Fruit fly (Drosophila melanogaster): ENCODE measurements around the gene aus.

Gene aus

DNA sequence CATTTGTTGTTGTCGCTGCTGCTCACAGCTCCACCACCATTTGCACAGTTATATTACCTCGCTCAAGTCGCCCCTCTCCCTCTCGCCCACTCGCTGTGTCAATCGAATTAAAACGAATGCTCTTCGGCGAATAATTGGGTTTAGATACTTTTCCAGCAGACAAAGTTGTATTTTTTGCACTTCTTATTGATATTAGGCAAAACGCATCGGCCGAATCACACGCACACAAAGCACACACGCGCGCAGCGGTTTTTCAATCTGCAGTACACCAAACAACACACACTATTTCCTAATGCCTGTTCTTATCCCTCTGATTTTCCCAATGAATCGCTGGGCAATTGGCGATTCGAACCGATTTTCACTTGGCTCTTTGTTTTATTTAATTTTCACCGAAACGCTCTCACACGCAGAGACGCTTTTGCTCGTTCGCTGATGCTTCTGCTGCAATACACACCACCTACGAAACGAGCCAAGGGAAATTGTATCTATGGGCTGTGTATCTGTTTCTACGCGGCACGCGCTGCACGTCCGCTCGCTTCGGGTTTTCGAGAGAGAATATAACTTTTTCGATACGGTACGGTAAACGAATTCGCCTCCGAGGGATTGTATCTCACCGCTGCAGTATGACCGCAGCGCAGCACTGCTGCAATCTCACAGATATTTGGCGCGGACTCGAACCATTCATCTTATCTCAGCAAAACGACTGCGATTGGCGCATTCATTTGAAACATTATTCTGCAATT lies at the start of gene aus:
TSS of gene aus (minus strand) at position 563 of the 743 bp plus-strand sequence.
- TF ChIP-seq usp (GFP tag; optimal IDR thresholded peaks at IDR 0.05) (no peak), pan (optimal IDR thresholded peaks at IDR 0.05) (no peak), CG8478 (optimal IDR thresholded peaks at IDR 0.05) (no peak), Dll (optimal IDR thresholded peaks at IDR 0.05) (no peak), psq (optimal IDR thresholded peaks at IDR 0.05) (no peak), EcR (GFP tag; optimal IDR thresholded peaks at IDR 0.05) (no peak)

DNA sequence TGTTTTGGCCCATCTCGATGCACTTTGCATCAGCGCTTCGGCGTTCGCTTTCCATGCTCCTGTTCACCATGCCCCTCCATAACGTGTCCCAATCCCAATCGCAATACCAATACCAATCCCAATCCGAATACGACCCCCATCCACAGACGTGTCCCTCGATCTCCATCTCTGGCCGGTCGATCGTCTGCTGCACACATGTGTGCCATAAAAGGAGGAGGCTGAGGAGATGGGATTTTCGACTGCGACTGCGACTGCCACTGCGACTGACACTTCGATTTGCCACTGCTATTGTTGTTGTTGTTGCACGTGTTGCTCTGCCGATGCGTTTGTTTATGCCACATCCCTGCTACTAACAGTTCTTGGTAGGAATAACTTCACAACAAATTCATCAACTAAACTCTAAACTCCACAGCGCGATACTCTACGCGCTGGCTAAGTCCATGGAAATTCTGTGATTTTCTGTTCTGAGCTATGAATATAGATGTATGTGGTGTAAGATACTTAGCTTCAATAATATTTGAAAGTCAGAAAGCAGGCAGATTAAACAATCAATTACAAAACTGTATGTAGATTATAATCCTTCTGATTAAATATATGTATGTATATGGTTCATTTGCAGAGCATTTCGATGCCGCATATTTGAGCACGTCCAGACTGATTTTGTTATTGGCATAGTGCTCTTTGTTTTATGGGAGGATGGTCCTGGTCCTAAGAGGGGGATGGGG lies 43.8 kb upstream of the aus start:
- TF ChIP-seq Dll (optimal IDR thresholded peaks at IDR 0.05) (no peak), CG8478 (optimal IDR thresholded peaks at IDR 0.05) (no peak), EcR (GFP tag; optimal IDR thresholded peaks at IDR 0.05) (no peak), psq (optimal IDR thresholded peaks at IDR 0.05) (no peak), pan (optimal IDR thresholded peaks at IDR 0.05) (no peak), usp (GFP tag; optimal IDR thresholded peaks at IDR 0.05) (no peak)

dm6 chr3R:21392221-21392620 lies 42.8 kb upstream of the aus start:
- TF ChIP-seq usp (GFP tag; optimal IDR thresholded peaks at IDR 0.05): no peak
- no peak for TF ChIP-seq pan (optimal IDR thresholded peaks at IDR 0.05)
- no peak for TF ChIP-seq psq (optimal IDR thresholded peaks at IDR 0.05)
- TF ChIP-seq Dll (optimal IDR thresholded peaks at IDR 0.05): no peak
- no peak for TF ChIP-seq CG8478 (optimal IDR thresholded peaks at IDR 0.05)
- no peak for TF ChIP-seq EcR (GFP tag; optimal IDR thresholded peaks at IDR 0.05)

dm6 chr3R:21390959-21391358 lies 41.6 kb upstream of the aus start:
- TF ChIP-seq pan (optimal IDR thresholded peaks at IDR 0.05) (no peak), EcR (GFP tag; optimal IDR thresholded peaks at IDR 0.05) (no peak)

DNA sequence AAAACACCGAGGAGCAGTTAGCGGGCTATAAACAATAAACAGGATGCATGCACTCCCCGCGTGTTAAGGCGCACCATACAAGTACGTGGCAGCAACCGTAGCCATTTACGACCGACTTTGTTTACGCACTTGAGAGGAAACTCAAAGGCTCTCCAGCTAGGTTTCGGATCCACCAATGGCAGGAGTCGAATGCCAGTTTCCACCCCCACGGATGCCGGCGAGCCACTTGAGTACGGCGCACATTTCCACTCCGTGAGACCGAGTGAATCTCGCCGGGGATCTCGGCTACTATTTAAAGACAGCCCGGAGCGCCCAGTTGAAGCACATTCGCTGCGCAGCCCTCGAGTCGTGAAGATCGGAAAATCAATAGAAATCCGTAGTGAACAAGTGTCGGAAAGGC lies 39.2 kb upstream of the aus start, which contains the start of gene bap:
TSS of gene bap (plus strand) at position 317 of the 400 bp plus-strand sequence.
- TF ChIP-seq usp (GFP tag; optimal IDR thresholded peaks at IDR 0.05) (no peak), pan (optimal IDR thresholded peaks at IDR 0.05) (no peak), EcR (GFP tag; optimal IDR thresholded peaks at IDR 0.05) (no peak), Dll (optimal IDR thresholded peaks at IDR 0.05) (no peak), psq (optimal IDR thresholded peaks at IDR 0.05) (no peak), CG8478 (optimal IDR thresholded peaks at IDR 0.05) (no peak)

dm6 chr3R:21387356-21387980 lies 38.1 kb upstream of the aus start:
- TF ChIP-seq usp (GFP tag; optimal IDR thresholded peaks at IDR 0.05) (no peak), CG8478 (optimal IDR thresholded peaks at IDR 0.05) (no peak), EcR (GFP tag; optimal IDR thresholded peaks at IDR 0.05) (no peak), Dll (optimal IDR thresholded peaks at IDR 0.05) (no peak), psq (optimal IDR thresholded peaks at IDR 0.05) (no peak), pan (optimal IDR thresholded peaks at IDR 0.05) (no peak)

DNA sequence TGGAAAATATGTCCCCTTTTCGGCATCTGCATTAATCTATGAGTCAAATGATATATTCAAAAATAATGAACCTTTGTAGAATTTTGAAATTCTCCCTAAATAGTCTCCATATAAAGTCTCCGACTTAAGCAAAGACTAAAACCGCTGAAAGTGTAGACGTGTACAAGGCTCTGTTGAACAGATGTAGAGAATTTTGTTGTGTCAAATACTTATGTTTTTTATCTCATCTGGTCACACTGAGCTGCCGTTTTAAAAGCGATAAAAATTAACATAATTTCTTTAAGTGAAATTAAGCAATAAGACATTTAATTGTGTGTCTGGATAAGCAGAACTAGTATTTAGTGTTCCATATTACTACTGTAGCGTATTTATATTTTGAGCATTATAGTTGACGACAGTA lies 36.7 kb upstream of the aus start:
- TF ChIP-seq CG8478 (optimal IDR thresholded peaks at IDR 0.05) (no peak), psq (optimal IDR thresholded peaks at IDR 0.05) (no peak), usp (GFP tag; optimal IDR thresholded peaks at IDR 0.05) (no peak), EcR (GFP tag; optimal IDR thresholded peaks at IDR 0.05) (no peak), Dll (optimal IDR thresholded peaks at IDR 0.05) (no peak), pan (optimal IDR thresholded peaks at IDR 0.05) (no peak)

dm6 chr3R:21379927-21380326 lies 30.5 kb upstream of the aus start:
- no peak for TF ChIP-seq CG8478 (optimal IDR thresholded peaks at IDR 0.05)
- no peak for TF ChIP-seq usp (GFP tag; optimal IDR thresholded peaks at IDR 0.05)
- TF ChIP-seq psq (optimal IDR thresholded peaks at IDR 0.05): no peak
- TF ChIP-seq EcR (GFP tag; optimal IDR thresholded peaks at IDR 0.05): no peak
- no peak for TF ChIP-seq pan (optimal IDR thresholded peaks at IDR 0.05)

DNA sequence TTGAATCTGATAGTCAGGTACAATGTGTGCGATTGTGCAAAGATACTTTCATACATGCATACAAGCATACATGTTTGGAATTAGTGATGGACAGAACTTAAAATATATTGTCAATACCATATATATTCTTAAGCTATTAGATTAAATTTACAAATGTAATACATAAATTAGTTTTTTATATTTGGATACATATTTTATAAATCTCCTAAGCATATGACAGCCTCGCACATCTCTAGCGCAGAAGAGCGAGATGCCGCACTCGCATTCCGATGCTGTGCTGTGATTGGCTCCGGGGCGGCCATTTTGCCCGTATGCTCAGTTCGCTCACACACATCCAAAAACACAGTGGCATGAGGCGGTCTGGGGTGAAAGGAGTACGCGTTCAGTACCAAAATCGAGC lies 29.2 kb upstream of the aus start, which contains the start of gene tin:
TSS of gene tin (plus strand) at position 383 of the 400 bp plus-strand sequence.
- TF ChIP-seq Dll (optimal IDR thresholded peaks at IDR 0.05): no peak
- TF ChIP-seq CG8478 (optimal IDR thresholded peaks at IDR 0.05): no peak
- TF ChIP-seq usp (GFP tag; optimal IDR thresholded peaks at IDR 0.05): no peak
- TF ChIP-seq psq (optimal IDR thresholded peaks at IDR 0.05): no peak
- TF ChIP-seq pan (optimal IDR thresholded peaks at IDR 0.05): no peak
- no peak for TF ChIP-seq EcR (GFP tag; optimal IDR thresholded peaks at IDR 0.05)

DNA sequence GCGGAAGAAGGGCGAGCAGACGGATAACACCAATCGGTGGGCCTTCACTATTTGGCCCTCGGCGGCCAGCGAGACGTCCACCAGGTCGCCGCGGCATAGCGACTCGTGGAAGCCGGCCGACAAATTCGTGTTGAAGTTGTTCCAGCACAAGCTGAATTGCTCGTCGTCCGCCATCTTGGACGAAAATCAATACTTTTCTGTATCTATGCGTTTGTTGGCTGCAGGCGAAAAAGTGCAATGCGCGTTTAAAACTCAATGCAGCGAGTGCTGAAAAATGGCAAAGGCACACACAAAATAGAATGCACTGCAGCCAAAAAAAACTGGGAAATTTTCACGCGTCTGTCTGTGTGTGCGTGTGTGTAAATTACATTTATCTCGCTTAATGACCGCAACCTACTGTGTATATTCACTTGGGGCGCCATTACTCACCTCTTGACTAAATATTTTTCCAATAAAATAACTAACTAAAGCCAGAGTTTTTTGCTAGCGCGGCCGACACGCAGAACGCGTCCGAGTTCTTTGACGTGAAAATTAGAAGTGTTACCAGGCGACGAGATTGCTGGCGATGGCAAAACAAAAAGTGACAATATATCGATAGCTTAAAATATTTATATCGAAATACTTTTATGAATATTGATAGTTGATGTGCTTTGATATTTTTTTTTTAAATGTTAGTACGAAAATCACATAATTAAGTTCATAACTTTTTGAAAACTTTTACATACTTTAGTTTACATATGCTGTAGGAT lies 27.6 kb upstream of the aus start:
- TF ChIP-seq psq (optimal IDR thresholded peaks at IDR 0.05) (no peak), usp (GFP tag; optimal IDR thresholded peaks at IDR 0.05) (no peak), EcR (GFP tag; optimal IDR thresholded peaks at IDR 0.05) (no peak), CG8478 (optimal IDR thresholded peaks at IDR 0.05) (no peak), Dll (optimal IDR thresholded peaks at IDR 0.05) (no peak), pan (optimal IDR thresholded peaks at IDR 0.05) (no peak)

DNA sequence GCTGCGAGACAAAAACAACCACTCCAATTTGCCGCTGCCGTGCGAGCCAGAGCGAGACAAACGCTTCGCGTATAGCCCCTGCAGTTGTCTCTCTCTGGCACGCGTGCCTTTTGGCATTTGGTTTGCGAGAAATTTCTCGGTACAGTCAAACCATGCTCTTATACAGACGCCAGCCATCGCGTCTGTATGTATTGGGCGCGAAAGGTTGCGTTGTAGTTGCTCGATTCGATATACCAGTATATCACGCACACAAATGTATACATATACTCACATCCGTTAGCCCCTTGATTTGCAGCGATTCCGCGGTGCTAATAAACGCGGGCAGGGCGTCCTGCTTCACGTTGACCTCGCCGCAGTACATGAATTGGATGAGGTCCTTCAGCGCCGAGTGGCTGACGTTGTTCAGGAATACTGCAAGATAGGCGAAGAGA lies 26.9 kb upstream of the aus start:
- TF ChIP-seq EcR (GFP tag; optimal IDR thresholded peaks at IDR 0.05) (no peak), CG8478 (optimal IDR thresholded peaks at IDR 0.05) (peak; percentile 83), pan (optimal IDR thresholded peaks at IDR 0.05) (no peak), usp (GFP tag; optimal IDR thresholded peaks at IDR 0.05) (no peak), psq (optimal IDR thresholded peaks at IDR 0.05) (no peak), Dll (optimal IDR thresholded peaks at IDR 0.05) (no peak)

Measured in whole organism.